Worm (Caenorhabditis elegans) whole organism, L3 larva: ENCODE measurements around the gene fbxb-42.

Experiments
- R02D3.7 ChIP-seq: fragments of 150-350 bp; optimal IDR thresholded peaks from 2 replicates; lab custom pipeline; 2014; ENCODE audit warnings: missing biosample characterization, missing genetic modification characterization
- ZK546.5 ChIP-seq: sonication (generic microtip); optimal IDR thresholded peaks from 2 replicates; lab custom pipeline; 2017; ENCODE audit warnings: missing biosample characterization, missing genetic modification characterization
- aly-2 ChIP-seq: fragments of 150-350 bp; optimal IDR thresholded peaks from 2 replicates; lab custom pipeline; 2014; ENCODE audit warnings: missing biosample characterization, missing genetic modification characterization
- ama-1 ChIP-seq: fragments of 150-350 bp; optimal IDR thresholded peaks from 2 replicates; lab custom pipeline; 2018
- ceh-28 ChIP-seq: fragments of 150-350 bp; optimal IDR thresholded peaks from 2 replicates; lab custom pipeline; 2014; ENCODE audit warnings: missing biosample characterization, missing genetic modification reagents, missing genetic modification characterization
- ceh-82 ChIP-seq: fragments of 150-350 bp; optimal IDR thresholded peaks from 2 replicates; lab custom pipeline; 2014; ENCODE audit warnings: missing biosample characterization, missing genetic modification characterization
- ceh-9 ChIP-seq: sonication (generic microtip); optimal IDR thresholded peaks from 2 replicates; lab custom pipeline; 2018; ENCODE audit warnings: missing biosample characterization, missing genetic modification characterization
- daf-12 ChIP-seq: fragments of 150-350 bp; optimal IDR thresholded peaks from 2 replicates; lab custom pipeline; 2014; ENCODE audit warnings: missing biosample characterization, missing genetic modification reagents, missing genetic modification characterization
- egl-27 ChIP-seq: sonication (generic microtip); optimal IDR thresholded peaks from 4 replicates; lab custom pipeline; 2017; ENCODE audit warnings: missing biosample characterization, missing genetic modification reagents, missing genetic modification characterization
- egl-5 ChIP-seq: fragments of 150-350 bp; optimal IDR thresholded peaks from 2 replicates; lab custom pipeline; 2017; ENCODE audit warnings: missing biosample characterization, missing genetic modification reagents, missing genetic modification characterization, inconsistent platforms
- elt-1 ChIP-seq: fragments of 150-350 bp; optimal IDR thresholded peaks from 2 replicates; lab custom pipeline; 2014; ENCODE audit warnings: missing biosample characterization, missing genetic modification characterization
- elt-2 ChIP-seq: sonication (generic microtip); optimal IDR thresholded peaks from 2 replicates; lab custom pipeline; 2016; ENCODE audit warnings: missing genetic modification reagents, mild to moderate bottlenecking, missing genetic modification characterization, missing compliant biosample characterization
- elt-3 ChIP-seq, 3 experiments: fragments of 150-350 bp in 1 of 3; sonication (generic microtip) in 2 of 3; optimal IDR thresholded peaks; 2 replicates in 2 of 3; 4 replicates in 1 of 3; lab custom pipeline; 2014 to 2017; ENCODE audit warnings: missing biosample characterization in 3 of 3, missing genetic modification characterization in 3 of 3
- eor-1 ChIP-seq, 2 experiments: fragments of 150-350 bp; optimal IDR thresholded peaks; 2 replicates each; lab custom pipeline; 2014 to 2018; ENCODE audit warnings: missing biosample characterization in 2 of 2, missing genetic modification characterization in 2 of 2
- fkh-2 ChIP-seq: fragments of 150-350 bp; optimal IDR thresholded peaks from 2 replicates; lab custom pipeline; 2014; ENCODE audit warnings: missing biosample characterization, missing genetic modification reagents, missing genetic modification characterization
- fos-1 ChIP-seq: fragments of 150-350 bp; optimal IDR thresholded peaks from 2 replicates; lab custom pipeline; 2014; ENCODE audit warnings: missing biosample characterization, missing genetic modification characterization
- hmg-11 ChIP-seq: sonication (generic microtip); optimal IDR thresholded peaks from 2 replicates; lab custom pipeline; 2016; ENCODE audit warnings: missing genetic modification characterization, missing compliant biosample characterization
- lin-15B ChIP-seq: fragments of 150-350 bp; optimal IDR thresholded peaks from 2 replicates; lab custom pipeline; 2014; ENCODE audit warnings: missing biosample characterization, missing genetic modification characterization
- lin-39 ChIP-seq: fragments of 150-350 bp; optimal IDR thresholded peaks from 2 replicates; lab custom pipeline; 2018; ENCODE audit warnings: missing biosample characterization, missing genetic modification reagents, missing genetic modification characterization
- lsy-12 ChIP-seq: sonication (generic microtip); optimal IDR thresholded peaks from 2 replicates; lab custom pipeline; 2016; ENCODE audit warnings: mild to moderate bottlenecking, missing genetic modification characterization, missing compliant biosample characterization
- nfya-1 ChIP-seq: sonication (generic microtip); optimal IDR thresholded peaks from 2 replicates; lab custom pipeline; 2017; ENCODE audit warnings: missing genetic modification characterization, mild to moderate bottlenecking, missing compliant biosample characterization, antibody characterized with exemption, moderate library complexity; ENCODE audit not compliant: insufficient read depth
- nhr-11 ChIP-seq: fragments of 150-350 bp; optimal IDR thresholded peaks from 2 replicates; lab custom pipeline; 2014; ENCODE audit warnings: missing biosample characterization, missing genetic modification characterization
- nhr-12 ChIP-seq: fragments of 150-350 bp; optimal IDR thresholded peaks from 2 replicates; lab custom pipeline; 2014; ENCODE audit warnings: missing biosample characterization, missing genetic modification characterization
- nhr-23 ChIP-seq: fragments of 150-350 bp; optimal IDR thresholded peaks from 2 replicates; lab custom pipeline; 2014; ENCODE audit warnings: missing biosample characterization, missing genetic modification reagents, missing genetic modification characterization
- nhr-237 ChIP-seq: fragments of 150-350 bp; optimal IDR thresholded peaks from 2 replicates; lab custom pipeline; 2014; ENCODE audit warnings: missing biosample characterization, missing genetic modification characterization
- nhr-25 ChIP-seq: sonication (generic microtip); optimal IDR thresholded peaks from 2 replicates; lab custom pipeline; 2017; ENCODE audit warnings: missing biosample characterization, missing genetic modification characterization
- nhr-43 ChIP-seq: sonication (generic microtip); optimal IDR thresholded peaks from 2 replicates; lab custom pipeline; 2016; ENCODE audit warnings: mild to moderate bottlenecking, missing genetic modification characterization, missing compliant biosample characterization; ENCODE audit not compliant: poor library complexity, severe bottlenecking
- nhr-67 ChIP-seq: fragments of 150-350 bp; optimal IDR thresholded peaks from 2 replicates; lab custom pipeline; 2014; ENCODE audit warnings: missing biosample characterization, missing genetic modification characterization
- nhr-76 ChIP-seq: fragments of 150-350 bp; sonication (generic microtip); optimal IDR thresholded peaks from 5 replicates; lab custom pipeline; 2014; ENCODE audit warnings: missing biosample characterization, missing genetic modification characterization
- nhr-77 ChIP-seq: fragments of 150-350 bp; optimal IDR thresholded peaks from 2 replicates; lab custom pipeline; 2014; ENCODE audit warnings: missing biosample characterization, missing genetic modification characterization
- pha-4 ChIP-seq: fragments of 150-350 bp; optimal IDR thresholded peaks from 2 replicates; lab custom pipeline; 2014; ENCODE audit warnings: missing biosample characterization, missing genetic modification reagents, missing genetic modification characterization
- pqm-1 ChIP-seq: fragments of 150-350 bp; optimal IDR thresholded peaks from 2 replicates; lab custom pipeline; 2017; ENCODE audit warnings: missing biosample characterization, missing genetic modification characterization, inconsistent platforms
- sea-2 ChIP-seq: fragments of 150-350 bp; sonication (generic microtip); optimal IDR thresholded peaks from 4 replicates; lab custom pipeline; 2014; ENCODE audit warnings: missing biosample characterization, missing genetic modification reagents, missing genetic modification characterization
- skn-1 ChIP-seq: fragments of 150-350 bp; optimal IDR thresholded peaks from 2 replicates; lab custom pipeline; 2014; ENCODE audit warnings: missing biosample characterization, missing genetic modification characterization
- snpc-4 ChIP-seq: fragments of 150-350 bp; optimal IDR thresholded peaks from 2 replicates; lab custom pipeline; 2014; ENCODE audit warnings: missing biosample characterization, missing genetic modification characterization
- tbx-2 ChIP-seq: sonication (generic microtip); optimal IDR thresholded peaks from 2 replicates; lab custom pipeline; 2016; ENCODE audit warnings: mild to moderate bottlenecking, missing genetic modification characterization, missing compliant biosample characterization
- unc-39 ChIP-seq: sonication (generic microtip); optimal IDR thresholded peaks from 4 replicates; lab custom pipeline; 2017; ENCODE audit warnings: missing biosample characterization, missing genetic modification characterization
- unc-62 ChIP-seq: fragments of 150-350 bp; sonication (generic microtip); optimal IDR thresholded peaks from 4 replicates; lab custom pipeline; 2014; ENCODE audit warnings: missing biosample characterization, missing genetic modification reagents, missing genetic modification characterization
- zag-1 ChIP-seq: fragments of 150-350 bp; optimal IDR thresholded peaks from 2 replicates; lab custom pipeline; 2014; ENCODE audit warnings: missing biosample characterization, missing genetic modification characterization
- ztf-11 ChIP-seq: fragments of 150-350 bp; optimal IDR thresholded peaks from 2 replicates; lab custom pipeline; 2014; ENCODE audit warnings: missing biosample characterization, missing genetic modification characterization
- ztf-4 ChIP-seq: fragments of 150-350 bp; optimal IDR thresholded peaks from 2 replicates; lab custom pipeline; 2014; ENCODE audit warnings: missing biosample characterization, missing genetic modification characterization

The fbxb-42 gene

DNA sequence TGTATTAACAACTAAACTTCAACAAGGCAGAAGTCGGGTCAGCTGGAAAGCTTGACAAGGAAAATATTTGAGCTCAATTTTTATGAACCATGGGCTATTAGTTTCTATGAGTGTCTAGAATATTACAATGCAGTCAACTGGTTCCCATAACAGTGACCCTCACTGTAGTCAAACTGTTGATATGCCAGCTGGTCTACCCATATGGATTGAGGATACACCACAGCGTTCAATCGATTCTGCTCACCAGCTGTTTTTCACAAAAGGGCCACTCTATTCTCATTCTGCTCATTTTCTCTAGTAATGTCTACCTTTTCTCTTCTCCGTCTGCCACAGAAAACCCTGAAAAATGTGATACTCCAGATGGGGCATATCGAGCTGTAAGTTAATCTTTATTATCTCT, at the start of gene fbxb-42:
TSS of gene fbxb-42 (plus strand) at position 301 of the 400 bp plus-strand sequence.
- TF ChIP-seq nhr-76 (tag; lab: Kevin White, UChicago) (no peak), hmg-11 (tag; lab: Kevin White, UChicago) (no peak)

DNA sequence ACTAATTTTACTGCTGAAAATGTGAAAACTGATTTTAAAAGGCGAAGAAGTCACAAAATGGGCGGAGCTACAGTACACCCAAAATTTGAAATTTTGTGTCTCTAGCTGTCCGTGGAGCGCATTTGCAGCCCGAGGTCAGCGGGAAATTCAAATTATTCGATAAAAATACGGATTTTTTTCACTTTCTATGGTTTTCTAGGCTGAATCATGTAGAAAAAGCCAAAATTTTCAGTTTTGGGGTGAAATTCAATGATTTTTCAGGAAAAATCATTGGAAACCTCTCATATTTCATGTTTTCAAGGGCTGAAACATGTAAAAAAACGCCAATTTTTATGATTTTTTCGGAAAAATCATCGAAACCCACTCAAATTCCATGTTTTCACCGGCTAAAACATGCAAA, 46.6 kb upstream of the fbxb-42 start:
- no peak for TF ChIP-seq elt-1
- TF ChIP-seq ceh-82: no peak
- TF ChIP-seq unc-39 (tag; lab: Kevin White, UChicago): no peak
- no peak for TF ChIP-seq ztf-4 (tag; lab: Kevin White, UChicago)
- TF ChIP-seq elt-2 (tag; lab: Kevin White, UChicago): no peak
- no peak for TF ChIP-seq lsy-12 (tag; lab: Kevin White, UChicago)
- no peak for TF ChIP-seq lin-15B (tag; lab: Kevin White, UChicago)
- TF ChIP-seq lin-39 (tag; lab: Kevin White, UChicago): no peak
- TF ChIP-seq nhr-25 (tag; lab: Kevin White, UChicago): no peak
- TF ChIP-seq ztf-11 (tag; lab: Kevin White, UChicago): no peak

DNA sequence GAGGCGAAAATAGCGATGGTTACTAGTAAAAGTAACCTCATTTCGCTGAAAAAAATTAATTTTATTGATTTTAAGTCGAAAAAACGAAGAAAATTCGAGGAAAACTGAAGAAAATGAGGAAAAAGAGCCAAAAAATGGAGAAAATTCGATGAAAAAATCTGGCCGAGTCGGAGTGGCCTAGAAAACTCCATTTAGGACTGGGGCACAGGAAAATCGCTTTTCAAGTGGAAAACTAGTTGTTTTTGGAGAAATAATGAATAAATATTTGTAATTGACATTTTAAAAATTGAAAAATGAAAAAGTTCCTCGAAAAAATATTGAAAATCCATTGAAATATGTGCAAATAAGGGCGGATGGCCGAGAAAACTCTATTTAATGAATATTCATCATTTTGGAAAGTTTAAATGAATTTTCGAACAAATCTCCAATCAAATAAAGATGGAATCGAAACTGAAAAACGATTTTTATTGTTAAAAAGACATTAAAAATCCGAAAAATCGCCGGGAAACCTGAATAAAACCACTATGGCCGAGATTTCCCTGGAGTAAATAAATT, 37.1 kb upstream of the fbxb-42 start, which contains the start of gene emc-1:
TSS of gene emc-1 (minus strand) at position 45 of the 555 bp plus-strand sequence.
- TF ChIP-seq pha-4 (tag; lab: Kevin White, UChicago) (peak; percentile 11), nhr-11 (no peak), ama-1 (lab: Kevin White, UChicago) (no peak), nhr-12 (no peak), ztf-11 (tag; lab: Kevin White, UChicago) (no peak), nhr-237 (tag; lab: Kevin White, UChicago) (no peak), nhr-76 (tag; lab: Kevin White, UChicago) (no peak), elt-1 (no peak)

DNA sequence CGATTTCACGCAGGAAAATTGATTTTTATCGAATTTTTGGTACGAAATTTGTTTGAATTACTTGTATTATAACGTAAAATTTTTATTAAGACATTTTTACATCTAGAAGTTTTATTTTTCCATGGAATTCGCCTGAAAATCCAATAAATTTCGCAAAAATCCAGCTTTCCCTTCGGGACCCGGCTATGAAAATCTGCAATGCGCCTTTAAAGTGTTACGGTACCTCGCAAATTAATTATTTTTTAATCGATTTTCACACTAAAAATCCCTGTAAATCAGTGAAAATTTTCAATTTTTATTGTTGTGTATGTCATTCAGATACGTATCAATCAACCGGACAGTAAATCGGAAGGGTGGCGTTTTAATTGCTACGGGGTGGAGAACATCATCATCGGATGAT, 36.5 kb upstream of the fbxb-42 start:
- TF ChIP-seq lsy-12 (tag; lab: Kevin White, UChicago): no peak
- no peak for TF ChIP-seq nhr-76 (tag; lab: Kevin White, UChicago)
- no peak for TF ChIP-seq ceh-28 (tag; lab: Kevin White, UChicago)
- TF ChIP-seq daf-12: no peak
- TF ChIP-seq nhr-11: no peak
- TF ChIP-seq ZK546.5 (tag; lab: Kevin White, UChicago): no peak
- no peak for TF ChIP-seq elt-3 (tag; optimal IDR thresholded peaks at IDR 0.05; lab: Kevin White, UChicago)
- no peak for TF ChIP-seq fkh-2
- TF ChIP-seq ceh-82: no peak
- TF ChIP-seq nhr-23 (tag; lab: Kevin White, UChicago): no peak
- TF ChIP-seq ztf-4 (tag; lab: Kevin White, UChicago): no peak

DNA sequence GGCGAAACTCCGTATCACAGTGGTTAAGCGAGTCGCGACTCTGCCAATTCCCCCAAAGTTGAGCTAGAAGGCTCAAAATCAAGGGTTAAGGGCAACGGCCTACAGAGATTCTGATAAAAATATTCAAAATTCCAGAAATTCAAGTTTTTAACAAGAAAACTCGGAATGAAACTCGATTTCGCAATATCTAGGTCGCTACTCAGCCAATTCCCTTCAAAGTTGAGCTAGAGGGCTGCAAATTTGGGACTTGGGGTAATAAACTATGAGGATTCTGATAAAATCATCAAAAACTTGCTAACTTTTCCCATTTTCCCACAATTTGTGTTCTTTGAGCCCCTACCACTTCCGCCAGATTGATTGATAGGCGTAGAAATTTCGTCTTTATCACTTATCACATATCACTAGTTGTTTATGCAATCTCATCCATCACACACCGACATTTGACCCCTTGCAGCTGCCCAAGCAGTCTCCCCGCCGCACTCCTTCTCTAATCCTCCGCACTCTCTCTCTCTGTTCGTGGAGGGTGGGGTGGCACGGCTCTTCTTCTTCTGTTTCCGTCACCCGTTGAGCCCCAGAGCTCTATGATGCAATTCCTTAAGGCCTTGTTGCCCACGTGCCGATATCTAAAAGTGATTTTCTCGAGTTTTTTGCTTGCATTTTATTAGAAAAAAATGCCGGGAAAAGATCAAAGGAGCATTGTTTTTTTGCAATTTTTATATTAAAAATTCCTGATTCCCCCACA, 35.6 kb upstream of the fbxb-42 start:
- no peak for TF ChIP-seq unc-39 (tag; lab: Kevin White, UChicago)
- TF ChIP-seq lin-39 (tag; lab: Kevin White, UChicago): peak; percentile 90
- no peak for TF ChIP-seq fos-1 (tag; lab: Kevin White, UChicago)
- TF ChIP-seq sea-2 (GFP tag; lab: Kevin White, UChicago): no peak
- no peak for TF ChIP-seq nhr-67 (tag; lab: Kevin White, UChicago)
- no peak for TF ChIP-seq zag-1 (tag; lab: Kevin White, UChicago)
- TF ChIP-seq eor-1 (tag; optimal IDR thresholded peaks at IDR 0.05; lab: Kevin White, UChicago): no peak
- TF ChIP-seq ceh-9: no peak
- no peak for TF ChIP-seq nhr-43 (tag; lab: Kevin White, UChicago)
- TF ChIP-seq skn-1 (tag; lab: Kevin White, UChicago): no peak
- no peak for TF ChIP-seq nhr-237 (tag; lab: Kevin White, UChicago)
- TF ChIP-seq ztf-4 (tag; lab: Kevin White, UChicago): no peak
- no peak for TF ChIP-seq fkh-2
- no peak for TF ChIP-seq nhr-25 (tag; lab: Kevin White, UChicago)
- TF ChIP-seq R02D3.7 (tag; lab: Kevin White, UChicago): no peak
- TF ChIP-seq nhr-23 (tag; lab: Kevin White, UChicago): no peak
- TF ChIP-seq nhr-76 (tag; lab: Kevin White, UChicago): no peak
- peak; percentile 38 for TF ChIP-seq unc-62 (GFP tag; lab: Kevin White, UChicago)
- TF ChIP-seq elt-1: no peak
- no peak for TF ChIP-seq pqm-1
- TF ChIP-seq nhr-77 (tag; lab: Kevin White, UChicago): no peak
- TF ChIP-seq nfya-1 (tag; lab: Kevin White, UChicago): peak; percentile 59
- TF ChIP-seq egl-5 (tag; lab: Kevin White, UChicago): peak; percentile 51
- TF ChIP-seq aly-2: no peak
- TF ChIP-seq lin-15B (tag; lab: Kevin White, UChicago): peak; percentile 1
- no peak for TF ChIP-seq snpc-4 (tag; lab: Kevin White, UChicago)
- no peak for TF ChIP-seq ZK546.5 (tag; lab: Kevin White, UChicago)
- TF ChIP-seq daf-12: no peak
- no peak for TF ChIP-seq tbx-2
- no peak for TF ChIP-seq egl-27 (tag; lab: Kevin White, UChicago)
- TF ChIP-seq elt-3 (tag; optimal IDR thresholded peaks at IDR 0.05; lab: Kevin White, UChicago): no peak
- TF ChIP-seq nhr-11: no peak
- TF ChIP-seq elt-2 (tag; lab: Kevin White, UChicago): no peak
